Worm (Caenorhabditis elegans): Measurements from ENCODE around the gene gmpr-1.

gmpr-1 gene

DNA sequence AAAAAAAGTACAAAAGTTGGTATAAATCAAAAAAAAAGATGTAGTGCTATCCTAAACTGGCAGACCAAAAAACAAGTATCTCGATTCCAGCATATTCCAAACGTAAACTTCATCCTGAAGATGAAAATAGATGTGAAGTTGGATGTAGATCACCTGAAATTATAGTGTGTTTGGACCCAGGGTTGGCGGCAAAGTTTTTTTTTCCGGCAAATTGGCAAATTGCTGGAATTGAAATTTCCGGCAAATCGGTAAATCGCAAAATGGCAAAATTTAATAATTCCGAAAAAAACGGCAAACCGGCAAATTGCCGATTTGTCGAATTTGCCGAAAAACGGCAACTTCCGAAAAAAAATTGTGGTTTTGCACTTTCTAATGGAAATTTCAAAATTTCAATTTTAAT is 13.3 kb upstream of the gmpr-1 start, which contains the start of gene F13A2.2:
Gene F13A2.2, minus strand, starts transcription at position 101 of the 400 bp plus-strand sequence.
- no peak for TF ChIP-seq unc-62 (GFP tag; optimal IDR thresholded peaks at IDR 0.05)

DNA sequence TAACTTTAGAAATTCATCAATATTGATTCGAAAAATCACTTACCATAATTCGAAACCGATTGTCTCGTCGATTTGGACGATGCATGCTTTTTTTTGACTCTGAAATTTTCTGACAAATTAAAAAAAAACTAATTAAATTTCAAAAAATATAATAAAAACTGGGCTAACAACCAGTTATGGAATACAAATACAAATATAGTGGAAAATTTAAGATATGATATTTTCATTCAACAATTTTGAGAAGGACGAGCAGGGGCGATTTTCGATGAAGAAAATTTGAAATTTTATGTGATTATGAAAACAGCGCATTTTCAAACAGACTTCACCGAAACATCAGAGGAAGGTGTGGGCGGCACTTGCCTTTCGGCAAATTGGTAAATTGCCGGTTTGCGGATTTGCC is 11.1 kb upstream of the gmpr-1 start, which contains the start of gene F13A2.1:
Gene F13A2.1, minus strand, starts transcription at position 101 of the 400 bp plus-strand sequence.
- no peak for TF ChIP-seq unc-62 (GFP tag; optimal IDR thresholded peaks at IDR 0.05)

DNA sequence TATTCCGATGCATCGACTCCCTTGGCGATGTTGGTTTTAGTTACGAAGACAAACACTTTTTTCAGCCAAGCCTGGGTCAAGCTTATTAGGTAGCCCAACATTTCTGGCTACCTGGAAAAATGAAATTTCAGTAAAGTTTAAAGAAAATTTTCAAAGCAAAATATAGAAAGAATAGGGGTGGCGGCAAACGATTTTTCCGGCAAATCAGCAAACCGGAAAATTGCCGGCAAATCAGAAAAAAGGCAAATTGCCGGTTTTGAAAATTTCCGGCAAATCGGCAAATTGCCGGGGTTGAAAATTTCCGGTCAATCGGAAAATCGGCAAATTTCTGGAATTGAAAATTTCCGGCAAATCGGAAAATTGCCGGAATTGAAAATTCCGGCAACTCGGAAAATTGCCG is 6.4 kb upstream of the gmpr-1 start, which contains the start of gene F32D1.8:
Gene F32D1.8, minus strand, starts transcription at position 101 of the 400 bp plus-strand sequence.
- TF ChIP-seq unc-62 (GFP tag; optimal IDR thresholded peaks at IDR 0.05), result no peak

DNA sequence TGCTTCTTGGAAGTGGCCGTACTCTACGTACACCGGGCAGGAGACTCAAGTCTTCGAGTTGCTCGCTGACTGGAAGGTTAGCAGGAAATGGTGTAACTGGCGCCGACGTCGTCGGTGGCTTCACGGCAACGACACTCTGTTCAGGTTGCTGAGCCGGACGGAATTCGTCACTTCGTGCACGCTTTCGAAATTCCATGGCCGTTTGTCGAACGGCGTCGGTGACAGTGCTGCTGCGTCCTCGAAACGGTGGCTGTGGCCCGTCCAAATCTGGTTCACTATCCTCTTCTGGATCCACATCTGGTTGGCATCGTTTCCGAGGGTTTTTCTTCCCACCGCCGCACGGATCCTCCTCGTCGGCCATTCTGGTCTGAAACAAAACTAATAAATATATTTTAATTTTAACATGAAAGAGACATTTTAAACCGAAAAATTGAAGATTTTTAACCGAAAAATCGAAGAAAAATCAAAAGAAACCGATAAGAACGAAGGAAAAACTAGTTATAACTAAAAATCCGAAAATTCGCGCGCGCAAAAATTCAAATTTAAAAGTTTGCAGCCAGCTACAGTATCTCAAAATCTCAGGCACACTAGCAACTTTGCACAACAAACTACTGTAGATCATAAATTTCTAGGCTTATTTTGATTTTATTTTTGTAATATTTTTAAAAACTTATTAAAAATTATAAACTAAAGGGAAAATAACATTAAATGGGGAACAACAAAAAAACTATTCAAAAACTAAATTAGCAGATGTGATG is 4.8 kb upstream of the gmpr-1 start, which contains the start of gene F32D1.7:
Gene F32D1.7, minus strand, starts transcription at position 367 of the 758 bp plus-strand sequence.
- no peak for TF ChIP-seq unc-62 (GFP tag; optimal IDR thresholded peaks at IDR 0.05)

DNA sequence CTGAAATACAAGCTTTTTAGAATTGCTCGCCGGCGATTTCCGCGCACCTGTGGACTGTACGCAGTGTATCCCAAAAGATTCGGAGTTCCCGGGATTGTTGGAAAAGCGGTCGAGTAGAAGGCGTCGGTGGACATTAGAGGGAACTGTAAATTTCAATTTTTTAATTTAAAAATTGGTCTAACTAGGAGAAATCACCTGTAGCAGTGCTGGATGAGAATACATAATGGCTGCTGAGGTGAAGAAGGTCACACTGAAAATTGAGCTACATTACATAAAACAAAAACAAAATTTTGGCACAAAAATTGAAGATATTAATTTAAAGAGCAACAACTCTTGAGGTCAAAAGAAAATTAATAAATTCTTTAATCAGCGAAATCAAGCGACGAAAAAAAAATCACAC is 3.4 kb upstream of the gmpr-1 start, which contains the start of gene neg-1:
Gene neg-1, minus strand, starts transcription at position 250 of the 400 bp plus-strand sequence.
- no peak for TF ChIP-seq unc-62 (GFP tag; optimal IDR thresholded peaks at IDR 0.05)

DNA sequence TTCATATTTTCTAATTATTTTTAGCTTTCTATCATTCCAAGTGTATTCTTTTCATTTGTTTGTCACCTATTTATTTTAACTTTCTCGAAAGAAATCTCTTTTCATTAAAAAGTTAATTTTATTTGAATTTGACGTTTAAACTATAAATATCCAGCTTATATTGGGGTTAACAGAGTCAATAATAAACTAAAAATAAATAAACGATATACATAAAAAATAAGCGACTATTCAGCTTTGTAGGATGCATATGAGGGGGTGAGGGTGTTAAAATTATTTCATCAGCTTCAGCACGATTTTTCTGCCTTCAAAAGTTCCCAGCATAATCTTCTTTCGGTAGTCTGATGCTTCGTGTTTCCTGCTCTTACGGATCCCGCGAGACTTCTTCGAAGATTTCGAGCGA is 2.5 kb upstream of the gmpr-1 start:
- no peak for TF ChIP-seq unc-62 (GFP tag; optimal IDR thresholded peaks at IDR 0.05)

DNA sequence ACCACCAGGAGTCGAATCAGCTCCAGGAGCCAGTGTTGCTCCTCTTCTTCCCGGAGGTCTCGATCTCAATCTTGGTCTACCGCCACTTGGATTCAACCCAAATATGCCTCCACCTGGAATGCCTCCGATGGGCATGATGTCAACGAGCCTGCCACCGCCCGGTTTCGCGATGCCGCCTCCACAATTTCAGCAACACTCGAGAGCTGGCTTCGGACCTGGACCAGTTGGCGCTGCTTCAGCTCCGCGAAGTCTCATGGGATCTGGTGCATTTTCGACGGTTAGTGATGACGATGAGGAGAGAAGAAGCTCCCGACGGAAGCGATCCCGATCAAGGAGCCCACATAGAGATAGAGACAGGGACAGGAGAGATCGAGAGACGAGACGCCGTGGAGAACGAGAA is 1.8 kb upstream of the gmpr-1 start:
- TF ChIP-seq unc-62 (GFP tag; optimal IDR thresholded peaks at IDR 0.05), result no peak

DNA sequence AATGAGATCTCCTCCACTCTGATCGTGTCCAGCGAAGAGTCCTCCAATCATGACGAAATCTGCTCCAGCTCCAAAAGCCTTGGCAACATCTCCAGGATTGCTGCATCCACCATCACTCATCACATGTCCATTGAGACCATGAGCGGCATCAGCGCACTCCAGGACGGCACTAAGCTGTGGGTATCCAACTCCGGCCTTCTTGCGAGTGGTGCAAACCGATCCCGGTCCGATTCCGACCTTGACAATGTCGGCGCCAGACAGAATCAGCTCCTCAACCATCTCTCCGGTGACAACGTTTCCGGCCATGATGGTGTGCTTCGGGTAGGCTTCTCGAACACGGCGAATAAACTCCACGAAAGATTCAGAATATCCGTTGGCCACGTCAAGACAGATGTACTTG is 668 bp downstream of the gmpr-1 start:
- TF ChIP-seq unc-62 (GFP tag; optimal IDR thresholded peaks at IDR 0.05), result no peak

DNA sequence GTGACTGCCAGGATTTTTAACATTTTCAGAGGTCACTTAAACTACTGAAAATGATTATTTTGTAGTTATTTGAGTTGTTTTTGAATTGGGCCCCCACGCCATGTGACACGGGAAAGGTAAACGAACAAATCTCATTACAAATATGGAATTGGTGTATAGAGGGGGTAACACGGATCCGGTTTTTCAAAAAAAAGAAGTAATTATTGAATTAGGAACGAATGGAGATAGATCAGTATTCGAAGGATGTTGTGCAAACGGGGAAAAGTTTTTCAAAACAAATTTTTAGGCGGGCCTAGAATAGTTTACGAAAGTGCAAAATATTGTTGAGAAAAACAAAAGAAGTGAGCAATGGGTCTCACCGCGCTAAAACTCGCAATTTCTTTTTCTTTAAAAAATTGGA is 4.7 kb downstream of the gmpr-1 start, which contains the start of gene F32D1.11:
Gene F32D1.11, minus strand, starts transcription at position 101 of the 400 bp plus-strand sequence.
- TF ChIP-seq unc-62 (GFP tag; optimal IDR thresholded peaks at IDR 0.05), result no peak

DNA sequence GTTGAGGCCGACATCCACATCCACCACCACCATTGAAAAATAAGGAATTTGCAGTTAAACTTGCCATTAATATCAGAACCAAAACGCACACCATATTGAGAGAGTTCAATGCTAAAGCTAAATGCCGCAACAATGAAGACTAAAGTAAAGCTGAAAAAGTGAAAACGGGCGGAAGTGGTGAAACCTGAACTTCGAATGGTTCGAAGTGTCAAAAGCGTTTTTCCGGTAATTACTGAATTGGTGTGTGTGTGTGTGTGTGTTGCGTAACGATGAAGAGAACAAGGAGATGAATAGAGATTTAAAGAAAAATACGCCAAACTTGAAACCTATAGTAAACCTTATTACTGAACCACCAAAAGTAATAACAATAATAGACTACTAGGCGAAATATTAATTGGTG is 6.7 kb downstream of the gmpr-1 start, which contains the start of gene grl-13:
Gene grl-13, minus strand, starts transcription at position 101 of the 400 bp plus-strand sequence.
- TF ChIP-seq unc-62 (GFP tag; optimal IDR thresholded peaks at IDR 0.05), result no peak

DNA sequence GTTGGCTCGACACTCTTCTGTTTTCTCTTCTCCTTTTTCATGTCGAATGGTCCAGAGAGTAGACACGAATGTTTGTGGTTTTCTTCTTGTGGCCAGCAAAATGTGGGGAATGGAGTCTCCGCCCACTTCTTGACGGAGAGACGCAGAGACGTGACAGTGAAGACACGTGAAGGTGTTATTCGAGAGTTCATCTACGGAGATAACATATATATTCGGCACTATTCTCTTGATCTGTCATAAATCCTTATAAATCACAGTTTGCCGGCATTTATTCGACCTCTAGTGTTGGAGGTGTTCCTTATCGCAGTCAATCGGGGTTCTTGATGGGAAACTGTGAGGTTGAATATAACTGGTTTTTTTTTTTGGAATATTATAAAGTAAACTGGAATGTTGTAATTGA is 9.7 kb downstream of the gmpr-1 start, which contains the start of gene F32D1.3:
Gene F32D1.3, minus strand, starts transcription at position 65 of the 400 bp plus-strand sequence.
- no peak for TF ChIP-seq unc-62 (GFP tag; optimal IDR thresholded peaks at IDR 0.05)

DNA sequence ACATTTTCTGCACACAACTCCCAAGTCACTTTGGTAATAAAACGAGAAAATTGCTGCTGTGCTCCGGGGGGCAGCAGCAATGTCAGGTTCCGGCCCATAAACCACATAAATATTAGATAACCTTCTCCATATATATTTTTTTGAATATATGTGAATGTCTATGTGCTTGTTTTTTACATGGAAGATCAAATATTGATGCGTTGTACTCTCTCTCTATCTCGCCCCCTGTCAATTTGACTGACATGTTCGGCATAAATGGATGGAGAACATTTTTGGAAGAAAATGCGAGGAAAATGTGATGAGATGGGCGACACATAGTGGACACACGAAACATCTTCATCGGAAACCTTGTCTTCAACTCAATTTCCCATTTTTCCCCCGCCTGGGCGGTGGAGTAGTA is 11.2 kb downstream of the gmpr-1 start:
- no peak for TF ChIP-seq unc-62 (GFP tag; optimal IDR thresholded peaks at IDR 0.05)

DNA sequence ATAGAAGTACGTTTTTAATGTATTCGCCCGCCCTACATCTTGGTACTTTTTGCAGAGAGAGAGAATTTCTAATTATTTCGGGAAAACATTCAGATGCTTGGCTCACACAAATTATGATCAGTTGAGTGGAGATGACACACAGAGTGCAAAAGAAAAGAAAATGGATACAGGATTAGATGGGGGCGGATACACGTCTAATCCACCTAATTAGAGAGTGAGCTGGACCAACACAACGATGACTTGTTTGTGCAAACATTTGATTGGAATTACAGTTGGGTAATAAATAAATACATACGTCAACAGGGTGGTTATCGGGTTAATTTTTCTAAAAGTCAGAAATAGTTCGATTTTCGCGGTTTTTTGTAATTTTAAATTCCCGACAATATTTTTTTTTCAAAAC is 12.1 kb downstream of the gmpr-1 start:
- no peak for TF ChIP-seq unc-62 (GFP tag; optimal IDR thresholded peaks at IDR 0.05)

DNA sequence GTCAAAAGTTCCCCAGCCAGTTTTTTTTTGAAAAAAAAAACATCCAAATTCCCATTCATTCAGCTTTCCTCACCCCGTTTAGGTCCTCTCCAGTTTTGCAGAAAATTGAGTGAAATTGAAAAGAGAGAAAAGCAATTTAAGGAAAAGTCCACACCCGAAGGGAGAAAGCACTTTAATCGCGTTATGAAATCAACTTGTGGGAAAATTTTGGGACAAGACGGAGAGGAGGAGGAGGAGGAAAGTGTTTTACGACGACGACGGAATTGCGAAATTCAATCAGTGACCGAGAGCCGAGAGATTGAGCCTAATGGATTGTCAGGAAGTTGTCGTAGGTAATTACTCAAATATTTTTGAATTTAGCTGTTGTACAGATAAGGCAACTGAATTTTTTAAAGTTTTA is 13.8 kb downstream of the gmpr-1 start:
- no peak for TF ChIP-seq unc-62 (GFP tag; optimal IDR thresholded peaks at IDR 0.05)

DNA sequence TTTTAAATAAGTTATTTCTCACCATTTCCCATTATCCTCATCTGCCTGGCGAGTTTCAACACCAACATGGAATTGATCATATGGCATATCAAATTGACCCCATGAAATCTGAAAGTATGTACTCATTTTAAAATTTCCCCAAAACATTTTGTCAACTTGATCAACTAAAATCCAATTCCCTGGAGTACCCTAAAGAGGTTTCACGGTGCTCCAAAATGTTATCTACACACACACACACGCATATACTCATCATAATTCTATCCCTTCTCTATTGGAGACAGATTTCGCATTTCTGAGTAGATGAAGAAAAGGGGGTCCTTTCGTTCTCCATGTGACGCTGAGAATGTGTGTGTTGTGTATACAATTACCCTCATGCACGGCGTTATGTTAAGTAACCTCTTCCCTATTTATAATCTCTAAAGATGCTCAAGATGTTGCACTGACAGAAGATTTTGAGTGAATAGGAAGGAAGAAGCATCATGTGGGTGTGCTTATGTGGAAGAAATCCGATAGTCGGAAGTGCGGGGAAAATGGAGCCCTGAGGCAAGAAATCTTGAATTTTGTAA is 15.1 kb downstream of the gmpr-1 start:
- TF ChIP-seq unc-62 (GFP tag; optimal IDR thresholded peaks at IDR 0.05), result no peak

DNA sequence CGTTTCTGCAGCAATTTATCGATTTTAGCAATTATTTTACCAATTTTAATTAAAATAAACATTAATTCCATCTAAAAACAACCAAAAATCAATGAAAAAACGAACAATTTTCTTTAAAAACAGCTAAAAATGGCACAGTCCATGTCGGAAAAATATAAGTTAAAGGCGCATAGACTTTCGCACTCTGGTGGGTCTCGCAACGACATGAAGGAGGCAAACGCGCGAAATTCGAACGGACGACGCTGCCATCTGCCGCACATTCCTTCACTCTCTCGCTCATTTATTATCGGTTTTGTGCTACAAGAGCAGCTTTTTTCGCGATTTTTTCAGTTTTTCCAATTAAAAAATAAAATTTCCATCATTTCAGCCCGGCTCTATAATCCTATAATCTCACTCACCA is 24.4 kb downstream of the gmpr-1 start, which contains the start of gene mcm-7:
Gene mcm-7, plus strand, starts transcription at position 368 of the 400 bp plus-strand sequence.
- no peak for TF ChIP-seq unc-62 (GFP tag; optimal IDR thresholded peaks at IDR 0.05)

DNA sequence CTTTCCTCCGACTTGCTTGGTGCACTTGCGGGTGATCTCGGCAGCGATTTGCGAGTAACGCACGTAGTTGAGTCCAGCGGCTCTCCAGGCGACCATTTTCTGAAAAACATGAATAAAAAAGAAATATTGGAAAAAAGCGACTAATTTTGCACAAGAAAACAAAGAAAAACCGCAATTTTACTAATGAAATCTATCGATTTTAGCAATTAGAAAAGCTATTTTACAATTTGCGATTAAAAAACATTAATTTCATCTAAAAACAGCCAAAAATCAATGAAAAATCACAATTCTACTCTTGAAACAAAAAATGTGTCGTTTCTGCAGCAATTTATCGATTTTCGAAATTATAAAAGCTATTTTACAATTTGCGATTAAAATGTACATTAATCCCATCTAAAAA is 24.9 kb downstream of the gmpr-1 start, which contains the start of gene hpo-18:
Gene hpo-18, minus strand, starts transcription at position 101 of the 400 bp plus-strand sequence.
- no peak for TF ChIP-seq unc-62 (GFP tag; optimal IDR thresholded peaks at IDR 0.05)

Measured in whole organism, dauer.